Fruit fly (Drosophila melanogaster) Kc167 (cell line): ENCODE results near the gene CG33178.

ENCODE experiments used
- Myc ChIP-seq: fragments of >200 bp; optimal IDR thresholded peaks from 2 replicates; lab custom pipeline; 2017; ENCODE audit warnings: missing external identifiers
- Sin3A ChIP-seq: fragments of >200 bp; optimal IDR thresholded peaks from 2 replicates; lab custom pipeline; 2018; ENCODE audit warnings: missing external identifiers
- h ChIP-seq: fragments of >200 bp; optimal IDR thresholded peaks from 3 replicates; lab custom pipeline; 2018; ENCODE audit warnings: missing external identifiers
- insv ChIP-seq: fragments of >200 bp; optimal IDR thresholded peaks from 3 replicates; lab custom pipeline; 2018; ENCODE audit warnings: missing external identifiers
- psq ChIP-seq: fragments of >200 bp; optimal IDR thresholded peaks from 2 replicates; lab custom pipeline; 2017; ENCODE audit warnings: missing external identifiers
- ttk ChIP-seq: sonication (Bioruptor generic); optimal IDR thresholded peaks from 2 replicates; lab custom pipeline; 2017; ENCODE audit warnings: missing external identifiers

Gene CG33178

DNA sequence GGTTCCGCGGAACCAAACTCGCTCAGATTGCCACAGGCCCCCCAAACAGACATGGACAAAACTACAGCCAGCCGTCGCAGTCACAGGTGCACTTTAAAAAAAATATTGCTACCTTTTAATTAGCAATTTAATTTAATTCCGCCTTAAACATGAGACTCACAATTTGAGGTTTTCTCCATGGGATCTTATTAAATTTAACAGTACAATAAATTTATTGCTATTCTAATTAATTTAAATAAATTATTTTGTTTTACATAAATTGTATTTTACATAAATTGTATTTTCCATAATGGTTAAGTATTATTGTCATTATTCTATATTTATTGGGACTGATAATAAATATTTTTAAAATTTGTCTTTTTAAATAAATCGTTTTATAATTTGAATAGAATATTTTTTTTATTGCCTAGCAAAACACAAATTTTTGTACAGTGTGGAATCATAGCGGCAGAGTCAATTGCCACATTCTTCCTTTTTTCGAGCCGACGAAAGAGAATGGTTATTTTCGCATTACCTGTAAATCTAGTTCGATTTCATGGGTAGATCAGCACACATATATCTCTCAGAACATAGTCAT lies 40.9 kb downstream of the CG33178 start:
- TF ChIP-seq Sin3A (lab: Kevin White, UChicago) (no peak), psq (lab: Kevin White, UChicago) (no peak), ttk (no peak), h (no peak), insv (lab: Kevin White, UChicago) (no peak), Myc (lab: Kevin White, UChicago) (no peak)

DNA sequence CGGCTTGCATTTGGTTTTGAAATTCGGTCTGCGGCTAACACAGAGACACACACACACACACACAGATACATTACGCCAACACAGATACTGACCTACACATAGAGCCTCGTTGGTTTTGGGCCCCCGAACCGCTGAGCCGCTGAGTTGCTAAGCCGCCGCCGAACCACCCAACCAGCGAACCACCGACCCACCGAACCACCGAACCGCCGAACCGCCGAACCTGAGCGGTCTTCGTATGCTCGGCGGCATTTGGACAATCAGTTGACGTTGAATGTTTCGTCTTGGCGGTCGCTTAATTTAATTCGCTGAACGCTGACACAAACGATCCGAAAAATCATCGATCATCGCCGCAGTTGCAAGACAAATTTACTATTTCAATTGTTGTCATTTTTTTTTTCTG lies 42.9 kb downstream of the CG33178 start, which contains the start of gene drd:
Gene drd, plus strand, starts transcription at position 258 of the 400 bp plus-strand sequence.
- no peak for TF ChIP-seq insv (lab: Kevin White, UChicago)
- no peak for TF ChIP-seq ttk
- no peak for TF ChIP-seq Myc (lab: Kevin White, UChicago)
- TF ChIP-seq h: no peak
- TF ChIP-seq Sin3A (lab: Kevin White, UChicago): no peak
- no peak for TF ChIP-seq psq (lab: Kevin White, UChicago)

DNA sequence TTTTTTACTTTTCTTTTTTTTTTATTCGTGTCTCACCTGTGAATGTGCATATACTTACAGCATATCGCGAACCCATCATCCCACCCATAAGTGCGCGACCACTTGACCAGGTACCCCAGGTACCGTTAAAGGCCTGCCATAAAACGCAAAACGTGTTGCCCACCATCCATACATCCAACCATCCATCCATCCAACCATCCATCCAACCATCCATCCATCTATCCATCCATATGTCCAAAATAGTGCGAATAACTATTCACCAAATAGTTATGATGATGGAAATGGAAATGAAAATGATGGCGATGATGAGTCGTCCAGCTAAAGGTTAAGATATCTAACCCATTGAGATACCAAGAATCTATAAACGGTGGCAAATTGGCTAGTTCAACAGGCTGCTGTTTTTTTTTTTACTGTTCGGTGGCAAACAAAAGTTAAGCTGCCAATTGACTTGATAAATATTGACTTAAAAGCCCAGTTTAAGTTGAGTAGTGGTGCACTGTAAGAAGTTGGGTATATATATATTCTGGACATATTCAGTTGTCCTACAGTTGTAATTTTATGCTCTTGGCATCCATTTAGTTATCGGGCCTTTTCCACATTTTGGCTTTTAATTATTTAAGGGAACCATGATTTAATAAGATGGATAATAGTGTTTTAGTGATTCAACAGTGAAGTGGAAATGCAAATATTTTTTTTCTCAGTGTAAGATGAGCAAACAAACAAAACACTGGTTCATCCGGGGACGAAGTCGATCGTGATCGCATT lies 45.4 kb downstream of the CG33178 start:
- TF ChIP-seq Myc (lab: Kevin White, UChicago) (no peak), insv (lab: Kevin White, UChicago) (no peak), ttk (no peak), h (no peak), Sin3A (lab: Kevin White, UChicago) (no peak), psq (lab: Kevin White, UChicago) (no peak)

DNA sequence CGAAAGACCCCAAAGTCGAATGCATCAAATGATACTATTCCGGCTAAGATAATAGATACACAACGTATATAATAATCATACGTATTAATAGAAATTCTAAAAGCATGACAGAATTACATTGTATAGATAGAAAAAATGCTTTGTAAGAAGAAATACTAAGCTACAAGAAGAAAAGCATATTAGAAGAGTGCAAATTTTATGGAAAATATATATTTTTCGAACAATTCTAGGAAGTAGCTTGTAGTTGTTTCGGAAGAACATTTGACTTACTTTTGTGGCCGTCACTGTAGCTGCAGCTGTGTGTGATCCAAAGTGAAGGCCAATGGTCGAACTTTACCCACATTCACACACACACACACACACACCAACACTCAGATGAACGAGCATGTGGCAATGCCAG lies 49.4 kb downstream of the CG33178 start:
- no peak for TF ChIP-seq Myc (lab: Kevin White, UChicago)
- no peak for TF ChIP-seq psq (lab: Kevin White, UChicago)
- TF ChIP-seq ttk: no peak
- no peak for TF ChIP-seq insv (lab: Kevin White, UChicago)
